Worm (Caenorhabditis elegans) whole organism, L3 larva: ENCODE measurements around the gene M163.21.

Experiments used
- R02D3.7 ChIP-seq: fragments of 150-350 bp; optimal IDR thresholded peaks from 2 replicates; lab custom pipeline; 2014; ENCODE audit warnings: missing biosample characterization, missing genetic modification characterization
- ZK546.5 ChIP-seq: sonication (generic microtip); optimal IDR thresholded peaks from 2 replicates; lab custom pipeline; 2017; ENCODE audit warnings: missing biosample characterization, missing genetic modification characterization
- aly-2 ChIP-seq: fragments of 150-350 bp; optimal IDR thresholded peaks from 2 replicates; lab custom pipeline; 2014; ENCODE audit warnings: missing biosample characterization, missing genetic modification characterization
- ama-1 ChIP-seq: fragments of 150-350 bp; optimal IDR thresholded peaks from 2 replicates; lab custom pipeline; 2018
- ceh-16 ChIP-seq: sonication (generic microtip); optimal IDR thresholded peaks from 2 replicates; lab custom pipeline; 2017; ENCODE audit warnings: missing biosample characterization, missing genetic modification characterization
- ceh-28 ChIP-seq: fragments of 150-350 bp; optimal IDR thresholded peaks from 2 replicates; lab custom pipeline; 2014; ENCODE audit warnings: missing biosample characterization, missing genetic modification reagents, missing genetic modification characterization
- ceh-82 ChIP-seq: fragments of 150-350 bp; optimal IDR thresholded peaks from 2 replicates; lab custom pipeline; 2014; ENCODE audit warnings: missing biosample characterization, missing genetic modification characterization
- ceh-9 ChIP-seq: sonication (generic microtip); optimal IDR thresholded peaks from 2 replicates; lab custom pipeline; 2018; ENCODE audit warnings: missing biosample characterization, missing genetic modification characterization
- daf-12 ChIP-seq: fragments of 150-350 bp; optimal IDR thresholded peaks from 2 replicates; lab custom pipeline; 2014; ENCODE audit warnings: missing biosample characterization, missing genetic modification reagents, missing genetic modification characterization
- egl-27 ChIP-seq: sonication (generic microtip); optimal IDR thresholded peaks from 4 replicates; lab custom pipeline; 2017; ENCODE audit warnings: missing biosample characterization, missing genetic modification reagents, missing genetic modification characterization
- egl-5 ChIP-seq: fragments of 150-350 bp; optimal IDR thresholded peaks from 2 replicates; lab custom pipeline; 2017; ENCODE audit warnings: missing biosample characterization, missing genetic modification reagents, missing genetic modification characterization, inconsistent platforms
- elt-1 ChIP-seq: fragments of 150-350 bp; optimal IDR thresholded peaks from 2 replicates; lab custom pipeline; 2014; ENCODE audit warnings: missing biosample characterization, missing genetic modification characterization
- elt-2 ChIP-seq: sonication (generic microtip); optimal IDR thresholded peaks from 2 replicates; lab custom pipeline; 2016; ENCODE audit warnings: missing genetic modification reagents, mild to moderate bottlenecking, missing genetic modification characterization, missing compliant biosample characterization
- elt-3 ChIP-seq, 3 experiments: fragments of 150-350 bp in 1 of 3; sonication (generic microtip) in 2 of 3; optimal IDR thresholded peaks; 2 replicates in 2 of 3; 4 replicates in 1 of 3; lab custom pipeline; 2014 to 2017; ENCODE audit warnings: missing biosample characterization in 3 of 3, missing genetic modification characterization in 3 of 3
- eor-1 ChIP-seq, 2 experiments: fragments of 150-350 bp; optimal IDR thresholded peaks; 2 replicates each; lab custom pipeline; 2014 to 2018; ENCODE audit warnings: missing biosample characterization in 2 of 2, missing genetic modification characterization in 2 of 2
- fkh-10 ChIP-seq: sonication (generic microtip); optimal IDR thresholded peaks from 2 replicates; lab custom pipeline; 2017; ENCODE audit warnings: missing biosample characterization, missing genetic modification reagents, missing genetic modification characterization
- fkh-2 ChIP-seq: fragments of 150-350 bp; optimal IDR thresholded peaks from 2 replicates; lab custom pipeline; 2014; ENCODE audit warnings: missing biosample characterization, missing genetic modification reagents, missing genetic modification characterization
- fos-1 ChIP-seq: fragments of 150-350 bp; optimal IDR thresholded peaks from 2 replicates; lab custom pipeline; 2014; ENCODE audit warnings: missing biosample characterization, missing genetic modification characterization
- hmg-11 ChIP-seq: sonication (generic microtip); optimal IDR thresholded peaks from 2 replicates; lab custom pipeline; 2016; ENCODE audit warnings: missing genetic modification characterization, missing compliant biosample characterization
- jun-1 ChIP-seq: fragments of 150-350 bp; optimal IDR thresholded peaks from 2 replicates; lab custom pipeline; 2014; ENCODE audit warnings: missing biosample characterization, missing genetic modification reagents, missing genetic modification characterization
- lin-15B ChIP-seq: fragments of 150-350 bp; optimal IDR thresholded peaks from 2 replicates; lab custom pipeline; 2014; ENCODE audit warnings: missing biosample characterization, missing genetic modification characterization
- lin-39 ChIP-seq: fragments of 150-350 bp; optimal IDR thresholded peaks from 2 replicates; lab custom pipeline; 2018; ENCODE audit warnings: missing biosample characterization, missing genetic modification reagents, missing genetic modification characterization
- lsy-12 ChIP-seq: sonication (generic microtip); optimal IDR thresholded peaks from 2 replicates; lab custom pipeline; 2016; ENCODE audit warnings: mild to moderate bottlenecking, missing genetic modification characterization, missing compliant biosample characterization
- mdl-1 ChIP-seq: fragments of 150-350 bp; optimal IDR thresholded peaks from 2 replicates; lab custom pipeline; 2014; ENCODE audit warnings: missing biosample characterization, missing genetic modification characterization
- mml-1 ChIP-seq: fragments of 150-350 bp; sonication (generic microtip); optimal IDR thresholded peaks from 3 replicates; lab custom pipeline; 2014; ENCODE audit warnings: missing biosample characterization, missing genetic modification characterization
- nfya-1 ChIP-seq: sonication (generic microtip); optimal IDR thresholded peaks from 2 replicates; lab custom pipeline; 2017; ENCODE audit warnings: missing genetic modification characterization, mild to moderate bottlenecking, missing compliant biosample characterization, antibody characterized with exemption, moderate library complexity; ENCODE audit not compliant: insufficient read depth
- nhr-11 ChIP-seq: fragments of 150-350 bp; optimal IDR thresholded peaks from 2 replicates; lab custom pipeline; 2014; ENCODE audit warnings: missing biosample characterization, missing genetic modification characterization
- nhr-12 ChIP-seq: fragments of 150-350 bp; optimal IDR thresholded peaks from 2 replicates; lab custom pipeline; 2014; ENCODE audit warnings: missing biosample characterization, missing genetic modification characterization
- nhr-23 ChIP-seq: fragments of 150-350 bp; optimal IDR thresholded peaks from 2 replicates; lab custom pipeline; 2014; ENCODE audit warnings: missing biosample characterization, missing genetic modification reagents, missing genetic modification characterization
- nhr-237 ChIP-seq: fragments of 150-350 bp; optimal IDR thresholded peaks from 2 replicates; lab custom pipeline; 2014; ENCODE audit warnings: missing biosample characterization, missing genetic modification characterization
- nhr-25 ChIP-seq: sonication (generic microtip); optimal IDR thresholded peaks from 2 replicates; lab custom pipeline; 2017; ENCODE audit warnings: missing biosample characterization, missing genetic modification characterization
- nhr-28 ChIP-seq: fragments of 150-350 bp; optimal IDR thresholded peaks from 2 replicates; lab custom pipeline; 2014; ENCODE audit warnings: missing biosample characterization, missing genetic modification characterization
- nhr-43 ChIP-seq: sonication (generic microtip); optimal IDR thresholded peaks from 2 replicates; lab custom pipeline; 2016; ENCODE audit warnings: mild to moderate bottlenecking, missing genetic modification characterization, missing compliant biosample characterization; ENCODE audit not compliant: poor library complexity, severe bottlenecking
- nhr-67 ChIP-seq: fragments of 150-350 bp; optimal IDR thresholded peaks from 2 replicates; lab custom pipeline; 2014; ENCODE audit warnings: missing biosample characterization, missing genetic modification characterization
- nhr-76 ChIP-seq: fragments of 150-350 bp; sonication (generic microtip); optimal IDR thresholded peaks from 5 replicates; lab custom pipeline; 2014; ENCODE audit warnings: missing biosample characterization, missing genetic modification characterization
- nhr-77 ChIP-seq: fragments of 150-350 bp; optimal IDR thresholded peaks from 2 replicates; lab custom pipeline; 2014; ENCODE audit warnings: missing biosample characterization, missing genetic modification characterization
- pha-4 ChIP-seq: fragments of 150-350 bp; optimal IDR thresholded peaks from 2 replicates; lab custom pipeline; 2014; ENCODE audit warnings: missing biosample characterization, missing genetic modification reagents, missing genetic modification characterization
- pqm-1 ChIP-seq: fragments of 150-350 bp; optimal IDR thresholded peaks from 2 replicates; lab custom pipeline; 2017; ENCODE audit warnings: missing biosample characterization, missing genetic modification characterization, inconsistent platforms
- sea-2 ChIP-seq: fragments of 150-350 bp; sonication (generic microtip); optimal IDR thresholded peaks from 4 replicates; lab custom pipeline; 2014; ENCODE audit warnings: missing biosample characterization, missing genetic modification reagents, missing genetic modification characterization
- skn-1 ChIP-seq: fragments of 150-350 bp; optimal IDR thresholded peaks from 2 replicates; lab custom pipeline; 2014; ENCODE audit warnings: missing biosample characterization, missing genetic modification characterization
- snpc-4 ChIP-seq: fragments of 150-350 bp; optimal IDR thresholded peaks from 2 replicates; lab custom pipeline; 2014; ENCODE audit warnings: missing biosample characterization, missing genetic modification characterization
- tbx-2 ChIP-seq: sonication (generic microtip); optimal IDR thresholded peaks from 2 replicates; lab custom pipeline; 2016; ENCODE audit warnings: mild to moderate bottlenecking, missing genetic modification characterization, missing compliant biosample characterization
- unc-39 ChIP-seq: sonication (generic microtip); optimal IDR thresholded peaks from 4 replicates; lab custom pipeline; 2017; ENCODE audit warnings: missing biosample characterization, missing genetic modification characterization
- unc-62 ChIP-seq: fragments of 150-350 bp; sonication (generic microtip); optimal IDR thresholded peaks from 4 replicates; lab custom pipeline; 2014; ENCODE audit warnings: missing biosample characterization, missing genetic modification reagents, missing genetic modification characterization
- zag-1 ChIP-seq: fragments of 150-350 bp; optimal IDR thresholded peaks from 2 replicates; lab custom pipeline; 2014; ENCODE audit warnings: missing biosample characterization, missing genetic modification characterization
- ztf-11 ChIP-seq: fragments of 150-350 bp; optimal IDR thresholded peaks from 2 replicates; lab custom pipeline; 2014; ENCODE audit warnings: missing biosample characterization, missing genetic modification characterization
- ztf-4 ChIP-seq: fragments of 150-350 bp; optimal IDR thresholded peaks from 2 replicates; lab custom pipeline; 2014; ENCODE audit warnings: missing biosample characterization, missing genetic modification characterization

The M163.21 gene

ce11 chrX:14478743-14479428, 12.3 kb downstream of the M163.21 start, which contains the start of gene M163.11:
Gene M163.11, plus strand, starts transcription at chrX:14479378.
- TF ChIP-seq nhr-43 (tag; lab: Kevin White, UChicago) (peak; percentile 71), jun-1 (tag; lab: Kevin White, UChicago) (no peak), lsy-12 (peak; percentile 3), nhr-25 (tag; lab: Kevin White, UChicago) (peak; percentile 8), elt-2 (tag; lab: Kevin White, UChicago) (peak; percentile 36)

DNA sequence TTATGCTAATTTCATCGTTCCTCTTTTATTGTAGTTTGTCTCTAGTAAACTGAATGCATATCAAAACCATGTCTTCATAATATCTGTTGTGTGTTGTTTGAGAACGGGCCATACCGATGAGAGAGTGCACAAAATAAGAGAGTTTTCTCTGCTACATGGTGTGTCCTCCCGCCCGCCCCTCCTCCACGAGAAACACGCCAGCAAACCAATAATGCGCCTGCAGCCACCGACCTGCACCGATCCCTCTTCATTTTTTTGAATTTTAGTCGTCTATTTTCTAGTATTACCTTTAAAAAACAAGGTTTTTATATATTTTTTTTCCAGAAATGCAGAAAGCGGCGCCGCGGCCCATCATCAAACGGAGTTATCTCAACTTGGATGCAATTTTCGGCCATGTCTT, 13.6 kb downstream of the M163.21 start, which contains the start of gene gfi-3:
TSS of gene gfi-3 (plus strand) at position 325 of the 400 bp plus-strand sequence.
- no peak for TF ChIP-seq nhr-76
- TF ChIP-seq elt-1: peak; percentile 17
- TF ChIP-seq eor-1 (tag; optimal IDR thresholded peaks at IDR 0.05; lab: Kevin White, UChicago): no peak
- peak; percentile 55 for TF ChIP-seq skn-1 (tag; lab: Kevin White, UChicago)
- no peak for TF ChIP-seq ceh-16 (tag; lab: Kevin White, UChicago)
- no peak for TF ChIP-seq ceh-9 (tag; lab: Kevin White, UChicago)
- TF ChIP-seq ama-1 (lab: Kevin White, UChicago): no peak
- TF ChIP-seq egl-5 (tag; lab: Kevin White, UChicago): no peak
- TF ChIP-seq fkh-2 (tag; lab: Kevin White, UChicago): no peak
- TF ChIP-seq ztf-11 (tag; lab: Kevin White, UChicago): no peak
- no peak for TF ChIP-seq fkh-10 (GFP tag; lab: Kevin White, UChicago)
- TF ChIP-seq tbx-2: peak; percentile 57
- no peak for TF ChIP-seq fos-1
- no peak for TF ChIP-seq mml-1 (tag; lab: Kevin White, UChicago)
- TF ChIP-seq unc-62 (GFP tag; lab: Kevin White, UChicago): no peak
- peak; percentile 74 for TF ChIP-seq hmg-11 (tag; lab: Kevin White, UChicago)
- TF ChIP-seq nhr-12 (tag; lab: Kevin White, UChicago): no peak
- TF ChIP-seq R02D3.7: peak; percentile 51
- TF ChIP-seq nhr-43 (tag; lab: Kevin White, UChicago): peak; percentile 75
- no peak for TF ChIP-seq aly-2 (tag; lab: Kevin White, UChicago)
- TF ChIP-seq pqm-1 (tag; lab: Kevin White, UChicago): no peak
- TF ChIP-seq nhr-25 (tag; lab: Kevin White, UChicago): peak; percentile 83
- TF ChIP-seq daf-12 (tag; lab: Kevin White, UChicago): no peak
- TF ChIP-seq egl-27 (tag; lab: Kevin White, UChicago): no peak
- no peak for TF ChIP-seq ztf-4 (tag; lab: Kevin White, UChicago)
- TF ChIP-seq lin-39: peak; percentile 90
- TF ChIP-seq nhr-237 (tag; lab: Kevin White, UChicago): no peak
- TF ChIP-seq nhr-11 (tag; lab: Kevin White, UChicago): peak; percentile 40
- peak; percentile 13 for TF ChIP-seq ceh-82 (tag; lab: Kevin White, UChicago)
- TF ChIP-seq nfya-1 (tag; lab: Kevin White, UChicago): peak; percentile 80
- TF ChIP-seq unc-39: no peak
- no peak for TF ChIP-seq ZK546.5 (tag; lab: Kevin White, UChicago)
- TF ChIP-seq mdl-1 (tag; lab: Kevin White, UChicago): no peak
- peak; percentile 86 for TF ChIP-seq nhr-23 (tag; lab: Kevin White, UChicago)
- TF ChIP-seq jun-1 (tag; lab: Kevin White, UChicago): peak; percentile 53
- peak; percentile 70 for TF ChIP-seq ceh-28 (tag; lab: Kevin White, UChicago)
- no peak for TF ChIP-seq sea-2 (GFP tag; lab: Kevin White, UChicago)
- TF ChIP-seq nhr-67: no peak
- peak; percentile 51 for TF ChIP-seq lin-15B (tag; lab: Kevin White, UChicago)
- TF ChIP-seq lsy-12: no peak
- no peak for TF ChIP-seq nhr-77
- TF ChIP-seq nhr-28 (tag; lab: Kevin White, UChicago): no peak
- no peak for TF ChIP-seq elt-3 (tag; optimal IDR thresholded peaks at IDR 0.05; lab: Kevin White, UChicago)
- no peak for TF ChIP-seq zag-1
- peak; percentile 61 for TF ChIP-seq elt-2 (tag; lab: Kevin White, UChicago)
- peak; percentile 85 for TF ChIP-seq pha-4 (tag; lab: Kevin White, UChicago)
- TF ChIP-seq snpc-4 (tag; lab: Kevin White, UChicago): peak; percentile 93
